Worm (Caenorhabditis elegans): Measurements from ENCODE around the gene tyr-6.

tyr-6 gene

ce11 chrIV:6474751-6475150 lies 5.6 kb upstream of the tyr-6 start:
- TF ChIP-seq pat-9 (tag; optimal IDR thresholded peaks at IDR 0.05): no peak
- TF ChIP-seq K09A11.1 (tag; optimal IDR thresholded peaks at IDR 0.05; ENCODE audit: insufficient read depth): no peak
- no peak for TF ChIP-seq C38D4.7 (GFP tag; optimal IDR thresholded peaks at IDR 0.05)
- no peak for TF ChIP-seq Y22D7AL.16 (tag; optimal IDR thresholded peaks at IDR 0.05)
- no peak for TF ChIP-seq eyg-1 (tag; optimal IDR thresholded peaks at IDR 0.05)
- TF ChIP-seq unc-42 (tag; optimal IDR thresholded peaks at IDR 0.05): peak; percentile 43
- TF ChIP-seq ceh-22 (tag; optimal IDR thresholded peaks at IDR 0.05): no peak
- TF ChIP-seq ceh-6 (GFP tag; optimal IDR thresholded peaks at IDR 0.05): no peak
- TF ChIP-seq ceh-19 (GFP tag; optimal IDR thresholded peaks at IDR 0.05): no peak
- no peak for TF ChIP-seq npax-4 (tag; optimal IDR thresholded peaks at IDR 0.05)
- TF ChIP-seq zip-5 (tag; optimal IDR thresholded peaks at IDR 0.05): no peak
- no peak for TF ChIP-seq K02D7.2 (tag; optimal IDR thresholded peaks at IDR 0.05)
- TF ChIP-seq hlh-30 (tag; optimal IDR thresholded peaks at IDR 0.05; ENCODE audit: insufficient read depth): no peak
- no peak for TF ChIP-seq pros-1 (tag; optimal IDR thresholded peaks at IDR 0.05)
- no peak for TF ChIP-seq fax-1 (tag; optimal IDR thresholded peaks at IDR 0.05)
- TF ChIP-seq madf-2 (tag; optimal IDR thresholded peaks at IDR 0.05): no peak
- no peak for TF ChIP-seq ceh-30 (tag; optimal IDR thresholded peaks at IDR 0.05)
- no peak for TF ChIP-seq ceh-2 (tag; optimal IDR thresholded peaks at IDR 0.05)
- TF ChIP-seq rnt-1 (tag; optimal IDR thresholded peaks at IDR 0.05): no peak
- peak; percentile 66 for TF ChIP-seq ceh-48 (tag; optimal IDR thresholded peaks at IDR 0.05)
- TF ChIP-seq ceh-9 (tag; optimal IDR thresholded peaks at IDR 0.05): no peak
- TF ChIP-seq pqm-1 (tag; optimal IDR thresholded peaks at IDR 0.05): no peak
- no peak for TF ChIP-seq ttx-3 (tag; optimal IDR thresholded peaks at IDR 0.05)
- no peak for TF ChIP-seq tbx-7 (tag; optimal IDR thresholded peaks at IDR 0.05)
- TF ChIP-seq che-1 (tag; optimal IDR thresholded peaks at IDR 0.05): no peak
- TF ChIP-seq dmd-4 (tag; optimal IDR thresholded peaks at IDR 0.05; ENCODE audit: borderline replicate concordance): no peak
- TF ChIP-seq ama-1 (optimal IDR thresholded peaks at IDR 0.05): no peak
- no peak for TF ChIP-seq unc-3 (GFP tag; conservative IDR thresholded peaks at IDR 0.05)
- TF ChIP-seq unc-3 (tag; optimal IDR thresholded peaks at IDR 0.05): no peak
- no peak for TF ChIP-seq T23F11.4 (GFP tag; optimal IDR thresholded peaks at IDR 0.05)
- no peak for TF ChIP-seq ztf-16 (tag; optimal IDR thresholded peaks at IDR 0.05)
- no peak for TF ChIP-seq hlh-15 (tag; optimal IDR thresholded peaks at IDR 0.05)
- TF ChIP-seq nfya-1 (tag; optimal IDR thresholded peaks at IDR 0.05): peak; percentile 68
- no peak for TF ChIP-seq unc-86 (tag; optimal IDR thresholded peaks at IDR 0.05)
- TF ChIP-seq dve-1 (tag; optimal IDR thresholded peaks at IDR 0.05): peak; percentile 20
- TF ChIP-seq nhr-11 (tag; optimal IDR thresholded peaks at IDR 0.05): no peak
- TF ChIP-seq hlh-8 (tag; optimal IDR thresholded peaks at IDR 0.05): no peak
- TF ChIP-seq sox-2 (GFP tag; IDR thresholded peaks at IDR 0.05): no peak
- no peak for TF ChIP-seq ceh-24 (tag; optimal IDR thresholded peaks at IDR 0.05)
- no peak for TF ChIP-seq elt-4 (tag; optimal IDR thresholded peaks at IDR 0.05)
- peak; percentile 41 for TF ChIP-seq ceh-34 (tag; optimal IDR thresholded peaks at IDR 0.05)
- TF ChIP-seq mec-3 (tag; optimal IDR thresholded peaks at IDR 0.05; ENCODE audit: borderline replicate concordance): no peak
- no peak for TF ChIP-seq pag-3 (tag; optimal IDR thresholded peaks at IDR 0.05; ENCODE audit: borderline replicate concordance)
- TF ChIP-seq pha-4 (tag; optimal IDR thresholded peaks at IDR 0.05): no peak
- no peak for TF ChIP-seq ref-2 (tag; optimal IDR thresholded peaks at IDR 0.05)
- no peak for TF ChIP-seq syd-9 (tag; optimal IDR thresholded peaks at IDR 0.05)
- TF ChIP-seq pax-1 (tag; optimal IDR thresholded peaks at IDR 0.05): peak; percentile 73
- no peak for TF ChIP-seq odd-2 (tag; optimal IDR thresholded peaks at IDR 0.05)
- TF ChIP-seq nhr-232 (tag; optimal IDR thresholded peaks at IDR 0.05): no peak
- TF ChIP-seq lin-11 (tag; optimal IDR thresholded peaks at IDR 0.05): no peak
- peak; percentile 91 for TF ChIP-seq unc-55 (GFP tag; optimal IDR thresholded peaks at IDR 0.05)
- TF ChIP-seq ahr-1 (tag; optimal IDR thresholded peaks at IDR 0.05): no peak
- TF ChIP-seq lim-6 (tag; optimal IDR thresholded peaks at IDR 0.05): no peak
- TF ChIP-seq hlh-6 (tag; optimal IDR thresholded peaks at IDR 0.05): no peak
- no peak for TF ChIP-seq ceh-14 (tag; optimal IDR thresholded peaks at IDR 0.05)
